Worm (Caenorhabditis elegans) whole organism, L3 larva: ENCODE results near the gene sph-1.

Experiments
- ama-1 ChIP-seq: fragments of 150-350 bp; optimal IDR thresholded peaks from 2 replicates; lab custom pipeline; 2018
- daf-12 ChIP-seq: fragments of 150-350 bp; optimal IDR thresholded peaks from 2 replicates; lab custom pipeline; 2014; ENCODE audit warnings: missing biosample characterization, missing genetic modification reagents, missing genetic modification characterization
- egl-27 ChIP-seq: sonication (generic microtip); optimal IDR thresholded peaks from 4 replicates; lab custom pipeline; 2017; ENCODE audit warnings: missing biosample characterization, missing genetic modification reagents, missing genetic modification characterization
- fos-1 ChIP-seq: fragments of 150-350 bp; optimal IDR thresholded peaks from 2 replicates; lab custom pipeline; 2014; ENCODE audit warnings: missing biosample characterization, missing genetic modification characterization
- lin-15B ChIP-seq: fragments of 150-350 bp; optimal IDR thresholded peaks from 2 replicates; lab custom pipeline; 2014; ENCODE audit warnings: missing biosample characterization, missing genetic modification characterization
- mdl-1 ChIP-seq: fragments of 150-350 bp; optimal IDR thresholded peaks from 2 replicates; lab custom pipeline; 2014; ENCODE audit warnings: missing biosample characterization, missing genetic modification characterization
- nhr-25 ChIP-seq: sonication (generic microtip); optimal IDR thresholded peaks from 2 replicates; lab custom pipeline; 2017; ENCODE audit warnings: missing biosample characterization, missing genetic modification characterization
- nhr-43 ChIP-seq: sonication (generic microtip); optimal IDR thresholded peaks from 2 replicates; lab custom pipeline; 2016; ENCODE audit warnings: mild to moderate bottlenecking, missing genetic modification characterization, missing compliant biosample characterization; ENCODE audit not compliant: poor library complexity, severe bottlenecking
- nhr-77 ChIP-seq: fragments of 150-350 bp; optimal IDR thresholded peaks from 2 replicates; lab custom pipeline; 2014; ENCODE audit warnings: missing biosample characterization, missing genetic modification characterization
- skn-1 ChIP-seq: fragments of 150-350 bp; optimal IDR thresholded peaks from 2 replicates; lab custom pipeline; 2014; ENCODE audit warnings: missing biosample characterization, missing genetic modification characterization
- snpc-4 ChIP-seq: fragments of 150-350 bp; optimal IDR thresholded peaks from 2 replicates; lab custom pipeline; 2014; ENCODE audit warnings: missing biosample characterization, missing genetic modification characterization
- unc-39 ChIP-seq: sonication (generic microtip); optimal IDR thresholded peaks from 4 replicates; lab custom pipeline; 2017; ENCODE audit warnings: missing biosample characterization, missing genetic modification characterization
- unc-62 ChIP-seq: fragments of 150-350 bp; sonication (generic microtip); optimal IDR thresholded peaks from 4 replicates; lab custom pipeline; 2014; ENCODE audit warnings: missing biosample characterization, missing genetic modification reagents, missing genetic modification characterization
- ztf-11 ChIP-seq: fragments of 150-350 bp; optimal IDR thresholded peaks from 2 replicates; lab custom pipeline; 2014; ENCODE audit warnings: missing biosample characterization, missing genetic modification characterization

ce11 chrIV:8103196-8103595 lies 30.2 kb downstream of the sph-1 start:
- TF ChIP-seq unc-39 (tag; lab: Kevin White, UChicago) (no peak), nhr-25 (tag; lab: Kevin White, UChicago) (no peak), skn-1 (no peak), snpc-4 (no peak), egl-27 (no peak), unc-62 (GFP tag; lab: Kevin White, UChicago) (no peak), lin-15B (tag; lab: Kevin White, UChicago) (no peak), nhr-43 (tag; lab: Kevin White, UChicago) (peak; percentile 66), daf-12 (tag; lab: Kevin White, UChicago) (no peak), ama-1 (lab: Kevin White, UChicago) (no peak), fos-1 (no peak), ztf-11 (tag; lab: Kevin White, UChicago) (no peak), mdl-1 (no peak), nhr-77 (tag; lab: Kevin White, UChicago) (no peak)
